Worm (Caenorhabditis elegans) whole organism, L3 larva: ENCODE measurements around the gene grl-28.

Experiments
- egl-27 ChIP-seq: sonication (generic microtip); optimal IDR thresholded peaks from 4 replicates; lab custom pipeline; 2017; ENCODE audit warnings: missing biosample characterization, missing genetic modification reagents, missing genetic modification characterization
- lsy-12 ChIP-seq: sonication (generic microtip); optimal IDR thresholded peaks from 2 replicates; lab custom pipeline; 2016; ENCODE audit warnings: mild to moderate bottlenecking, missing genetic modification characterization, missing compliant biosample characterization
- tbx-2 ChIP-seq: sonication (generic microtip); optimal IDR thresholded peaks from 2 replicates; lab custom pipeline; 2016; ENCODE audit warnings: mild to moderate bottlenecking, missing genetic modification characterization, missing compliant biosample characterization

ce11 chrV:3509878-3510277 lies 41.8 kb downstream of the grl-28 start, which contains the start of gene str-228:
- no peak for TF ChIP-seq lsy-12 (tag; lab: Kevin White, UChicago)
- no peak for TF ChIP-seq tbx-2
- no peak for TF ChIP-seq egl-27 (tag; lab: Kevin White, UChicago)
